Worm (Caenorhabditis elegans) whole organism, midembryonic: ENCODE measurements around the gene Y104H12D.2.

ENCODE experiments used
- T22C8.4 ChIP-seq: fragments of 200-800 bp; sonication (Bioruptor generic); IDR thresholded peaks from 2 replicates; pipeline ENCODE4 v1.3.6; 2022; ENCODE audit warnings: missing genetic modification characterization, missing compliant biosample characterization
- cog-1 ChIP-seq: sonication (generic microtip); optimal IDR thresholded peaks from 2 replicates; lab custom pipeline; 2016; ENCODE audit warnings: missing genetic modification characterization, missing compliant biosample characterization
- flt-1 ChIP-seq: fragments of 200-800 bp; sonication (Bioruptor generic); IDR thresholded peaks from 2 replicates; pipeline ENCODE4 v1.3.6; 2022; ENCODE audit warnings: missing genetic modification characterization, missing compliant biosample characterization
- klf-2 ChIP-seq: fragments of 200-800 bp; sonication (Bioruptor generic); conservative IDR thresholded peaks from 2 replicates; pipeline ENCODE4 v1.3.6; 2022; ENCODE audit warnings: missing genetic modification reagents, missing genetic modification characterization, missing compliant biosample characterization
- med-1 ChIP-seq: sonication (generic microtip); optimal IDR thresholded peaks from 2 replicates; lab custom pipeline; 2017; ENCODE audit warnings: missing genetic modification characterization, mild to moderate bottlenecking, missing compliant biosample characterization, antibody characterized with exemption, missing genetic modification reagents; ENCODE audit not compliant: insufficient read depth
- ref-1 ChIP-seq: fragments of 200-800 bp; sonication (Bioruptor generic); conservative IDR thresholded peaks from 2 replicates; pipeline ENCODE4 v1.3.6; 2022; ENCODE audit warnings: missing genetic modification reagents, missing genetic modification characterization, missing compliant biosample characterization
- tab-1 ChIP-seq: fragments of 200-800 bp; sonication (Bioruptor generic); IDR thresholded peaks from 2 replicates; pipeline ENCODE4 v1.3.6; 2022; ENCODE audit warnings: missing genetic modification characterization, missing compliant biosample characterization
- ztf-23 ChIP-seq: fragments of 200-800 bp; sonication (Bioruptor generic); IDR thresholded peaks from 2 replicates; pipeline ENCODE4 v1.3.6; 2022; ENCODE audit warnings: missing genetic modification reagents, missing genetic modification characterization, missing compliant biosample characterization
- ztf-29 ChIP-seq: fragments of 200-800 bp; sonication (Bioruptor generic); IDR thresholded peaks from 2 replicates; pipeline ENCODE4 v1.3.6; 2022; ENCODE audit warnings: missing genetic modification reagents, missing genetic modification characterization, missing compliant biosample characterization

Y104H12D.2 gene

DNA sequence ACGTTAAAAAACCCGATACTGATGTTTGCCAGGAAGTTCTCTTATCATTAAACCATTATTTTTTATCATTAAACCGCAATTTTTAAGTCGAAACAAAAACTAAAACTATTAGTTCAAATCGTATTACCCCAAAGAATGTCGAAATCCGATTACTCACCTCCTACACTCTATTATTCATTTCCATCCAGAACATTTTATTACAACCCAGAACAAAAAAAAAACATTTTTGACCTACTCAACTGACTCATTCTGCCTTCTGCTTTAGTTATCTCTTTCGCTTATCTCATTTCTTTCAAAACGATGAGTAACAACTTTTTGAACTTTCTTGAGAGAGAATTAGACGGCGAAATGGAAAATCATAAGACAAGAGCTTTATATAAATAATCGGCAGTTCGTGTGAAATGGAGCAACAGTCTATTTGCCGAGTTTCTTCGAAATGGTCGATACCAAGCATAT is 50.9 kb downstream of the Y104H12D.2 start, which contains the start of gene W09G12.7:
Gene W09G12.7 (plus strand): TSS at position 406 of the 456 bp plus-strand sequence.
- TF ChIP-seq cog-1 (tag; lab: Kevin White, UChicago) = no peak
- TF ChIP-seq ztf-29 (GFP tag; lab: Robert Waterston, UW) = no peak
- no peak for TF ChIP-seq flt-1 (GFP tag; lab: Robert Waterston, UW)
- no peak for TF ChIP-seq ztf-23
- TF ChIP-seq tab-1 (GFP tag; lab: Robert Waterston, UW) = no peak
- no peak for TF ChIP-seq med-1
- no peak for TF ChIP-seq klf-2 (GFP tag; lab: Robert Waterston, UW)
- TF ChIP-seq T22C8.4 (GFP tag; lab: Robert Waterston, UW) = no peak
- no peak for TF ChIP-seq ref-1 (GFP tag; lab: Robert Waterston, UW)

DNA sequence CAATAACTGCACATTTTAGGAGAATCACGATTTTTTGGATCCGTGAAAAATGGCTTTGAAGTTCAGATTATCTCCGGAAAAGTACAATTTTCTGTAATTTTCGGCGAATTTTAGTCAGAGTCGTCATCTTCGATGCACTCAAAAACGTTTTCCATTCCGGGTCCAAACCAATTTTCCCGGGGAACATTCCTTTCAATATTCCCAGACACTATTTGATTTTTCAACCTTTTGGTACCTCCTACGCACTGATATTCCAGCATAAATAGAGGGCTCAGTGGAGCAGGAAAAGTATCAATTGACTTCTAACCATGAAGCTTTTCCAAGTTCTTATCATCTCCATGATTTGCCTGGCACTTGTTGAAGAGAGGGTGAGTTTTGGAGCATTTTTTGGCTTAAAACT is 53.8 kb downstream of the Y104H12D.2 start, which contains the start of gene W09G12.6:
Gene W09G12.6 (plus strand): TSS at position 301 of the 400 bp plus-strand sequence.
- TF ChIP-seq tab-1 (GFP tag; lab: Robert Waterston, UW) = no peak
- no peak for TF ChIP-seq ztf-23
- no peak for TF ChIP-seq flt-1 (GFP tag; lab: Robert Waterston, UW)
- no peak for TF ChIP-seq ztf-29 (GFP tag; lab: Robert Waterston, UW)
- TF ChIP-seq cog-1 (tag; lab: Kevin White, UChicago) = no peak
- no peak for TF ChIP-seq klf-2 (GFP tag; lab: Robert Waterston, UW)
- no peak for TF ChIP-seq T22C8.4 (GFP tag; lab: Robert Waterston, UW)
- TF ChIP-seq med-1 = no peak
